Fruit fly (Drosophila melanogaster) whole organism, embryonic: ENCODE results near the gene CG12069.

ENCODE experiments used
- Ada2b ChIP-seq: fragments of 200-800 bp; sonication (Bioruptor generic); IDR thresholded peaks from 2 replicates; pipeline ENCODE4 v1.3.6; 2022; ENCODE audit warnings: missing biosample characterization, missing genetic modification characterization
- Aef1 ChIP-seq: fragments of 200-800 bp; sonication (Bioruptor generic); IDR thresholded peaks from 3 replicates; pipeline ENCODE4 v1.3.6; 2022; ENCODE audit warnings: missing biosample characterization, missing genetic modification characterization
- CG12155 ChIP-seq: fragments of 200-800 bp; sonication (Bioruptor generic); optimal IDR thresholded peaks from 3 replicates; lab custom pipeline; 2016; ENCODE audit warnings: missing biosample characterization, missing genetic modification characterization
- CG12769 ChIP-seq: fragments of 200-800 bp; sonication (Bioruptor generic); optimal IDR thresholded peaks from 2 replicates; lab custom pipeline; 2019; ENCODE audit warnings: missing biosample characterization, mild to moderate bottlenecking, missing genetic modification characterization, moderate library complexity
- CG15269 ChIP-seq: fragments of 200-800 bp; sonication (Bioruptor generic); optimal IDR thresholded peaks from 2 replicates; lab custom pipeline; 2018; ENCODE audit warnings: missing biosample characterization, mild to moderate bottlenecking, missing genetic modification characterization, moderate library complexity
- CG15514 ChIP-seq: fragments of 200-800 bp; sonication (Bioruptor generic); optimal IDR thresholded peaks from 3 replicates; lab custom pipeline; 2017; ENCODE audit warnings: missing biosample characterization, missing genetic modification characterization, mild to moderate bottlenecking, moderate library complexity, missing genetic modification reagents
- CG18262 ChIP-seq: fragments of 200-800 bp; optimal IDR thresholded peaks from 3 replicates; lab custom pipeline; 2019; ENCODE audit warnings: missing biosample characterization, mild to moderate bottlenecking, missing genetic modification characterization, moderate library complexity
- CG18599 ChIP-seq: fragments of 200-800 bp; sonication (Bioruptor generic); optimal IDR thresholded peaks from 3 replicates; lab custom pipeline; 2017; ENCODE audit warnings: missing biosample characterization, missing genetic modification characterization, mild to moderate bottlenecking, moderate library complexity, missing genetic modification reagents
- CG2889 ChIP-seq: fragments of 200-800 bp; sonication (Bioruptor generic); IDR thresholded peaks from 3 replicates; pipeline ENCODE4 v1.3.6; 2022; ENCODE audit warnings: missing biosample characterization, missing genetic modification characterization
- CG30431 ChIP-seq: fragments of 200-800 bp; sonication (Bioruptor generic); optimal IDR thresholded peaks from 2 replicates; lab custom pipeline; 2017; ENCODE audit warnings: missing biosample characterization, missing genetic modification characterization
- CG4424 ChIP-seq: fragments of 200-800 bp; sonication (Bioruptor generic); optimal IDR thresholded peaks from 3 replicates; lab custom pipeline; 2016; ENCODE audit warnings: missing biosample characterization, missing genetic modification characterization
- CG4820 ChIP-seq: fragments of 200-800 bp; sonication (Bioruptor generic); optimal IDR thresholded peaks from 3 replicates; lab custom pipeline; 2016; ENCODE audit warnings: missing biosample characterization, missing genetic modification characterization
- CG4854 ChIP-seq: fragments of 200-800 bp; sonication (Bioruptor generic); optimal IDR thresholded peaks from 2 replicates; lab custom pipeline; 2016; ENCODE audit warnings: missing biosample characterization, missing genetic modification characterization, inconsistent platforms
- CG9609 ChIP-seq: fragments of 200-800 bp; sonication (Bioruptor generic); optimal IDR thresholded peaks from 3 replicates; lab custom pipeline; 2016; ENCODE audit warnings: missing biosample characterization, missing genetic modification characterization
- CkIIα-i1 ChIP-seq: fragments of 200-800 bp; sonication (Bioruptor generic); IDR thresholded peaks from 2 replicates; pipeline ENCODE4 v1.3.6; 2022; ENCODE audit warnings: missing biosample characterization, missing genetic modification characterization
- D19B ChIP-seq: fragments of 200-800 bp; sonication (Bioruptor generic); optimal IDR thresholded peaks from 2 replicates; lab custom pipeline; 2017; ENCODE audit warnings: missing biosample characterization, mild to moderate bottlenecking, missing genetic modification characterization
- H2.0 ChIP-seq: fragments of 200-800 bp; sonication (Bioruptor generic); IDR thresholded peaks from 2 replicates; pipeline ENCODE4 v1.3.6; 2022; ENCODE audit warnings: missing biosample characterization, missing genetic modification characterization
- Hsf ChIP-seq: fragments of 200-800 bp; sonication (Bioruptor generic); optimal IDR thresholded peaks from 3 replicates; lab custom pipeline; 2016; ENCODE audit warnings: missing biosample characterization, missing genetic modification characterization
- Lpt ChIP-seq: fragments of >200 bp; optimal IDR thresholded peaks from 2 replicates; lab custom pipeline; 2018; ENCODE audit warnings: missing biosample characterization, missing genetic modification characterization
- MESR4 ChIP-seq: fragments of 200-800 bp; sonication (Bioruptor generic); optimal IDR thresholded peaks from 2 replicates; lab custom pipeline; 2018; ENCODE audit warnings: missing biosample characterization, mild to moderate bottlenecking, missing genetic modification characterization, moderate library complexity
- Opbp ChIP-seq: fragments of 200-800 bp; sonication (Bioruptor generic); IDR thresholded peaks from 3 replicates; pipeline ENCODE4 v1.3.6; 2022; ENCODE audit warnings: missing biosample characterization, missing genetic modification characterization; ENCODE audit not compliant: partially characterized antibody
- Optix ChIP-seq: fragments of 200-800 bp; sonication (Bioruptor generic); IDR thresholded peaks from 3 replicates; pipeline ENCODE4 v1.3.6; 2022; ENCODE audit warnings: missing biosample characterization, missing genetic modification characterization
- Ptx1 ChIP-seq: fragments of 200-800 bp; sonication (Bioruptor generic); IDR thresholded peaks from 2 replicates; pipeline ENCODE4 v1.3.6; 2022; ENCODE audit warnings: missing biosample characterization, missing genetic modification characterization
- Sox102F ChIP-seq: fragments of 200-800 bp; sonication (Bioruptor generic); optimal IDR thresholded peaks from 2 replicates; lab custom pipeline; 2018; ENCODE audit warnings: missing biosample characterization, mild to moderate bottlenecking, missing genetic modification characterization, moderate library complexity
- Tbp ChIP-seq: fragments of >200 bp; optimal IDR thresholded peaks from 2 replicates; lab custom pipeline; 2018; ENCODE audit warnings: missing biosample characterization, missing genetic modification characterization
- bcd ChIP-seq: fragments of 200-800 bp; sonication (Bioruptor generic); optimal IDR thresholded peaks from 2 replicates; lab custom pipeline; 2017; ENCODE audit warnings: missing biosample characterization, mild to moderate bottlenecking, missing genetic modification characterization
- ci ChIP-seq: fragments of 200-800 bp; sonication (Bioruptor generic); IDR thresholded peaks from 3 replicates; pipeline ENCODE4 v1.3.6; 2022; ENCODE audit warnings: missing biosample characterization, missing genetic modification characterization
- emc ChIP-seq: fragments of 200-800 bp; sonication (Bioruptor generic); optimal IDR thresholded peaks from 2 replicates; lab custom pipeline; 2016; ENCODE audit warnings: missing biosample characterization, missing genetic modification characterization
- gem ChIP-seq: fragments of 200-800 bp; sonication (Bioruptor generic); optimal IDR thresholded peaks from 2 replicates; lab custom pipeline; 2019; ENCODE audit warnings: missing biosample characterization, mild to moderate bottlenecking, missing genetic modification characterization, moderate library complexity
- lov ChIP-seq, 2 experiments: fragments of 200-800 bp in 1 of 2; fragments of >200 bp in 1 of 2; sonication (Bioruptor generic) in 1 of 2; IDR thresholded peaks in 1 of 2; optimal IDR thresholded peaks in 1 of 2; 2 replicates in 1 of 2; 3 replicates in 1 of 2; pipeline versions ENCODE4 v1.3.6 to Lab custom; 2017 to 2022; ENCODE audit warnings: missing biosample characterization in 1 of 2, missing genetic modification characterization in 1 of 2
- nau ChIP-seq: fragments of 200-800 bp; sonication (Bioruptor generic); optimal IDR thresholded peaks from 3 replicates; lab custom pipeline; 2017; ENCODE audit warnings: missing biosample characterization, mild to moderate bottlenecking, missing genetic modification characterization, missing genetic modification reagents
- sens ChIP-seq: fragments of 200-800 bp; sonication (Bioruptor generic); peaks from one replicate; lab custom pipeline; 2016; ENCODE audit warnings: missing biosample characterization, missing genetic modification characterization
- sima ChIP-seq: fragments of 200-800 bp; sonication (Bioruptor generic); optimal IDR thresholded peaks from 2 replicates; lab custom pipeline; 2016; ENCODE audit warnings: missing biosample characterization, missing genetic modification characterization
- sisA ChIP-seq: fragments of 200-800 bp; sonication (Bioruptor generic); IDR thresholded peaks from 2 replicates; pipeline ENCODE4 v1.3.6; 2022; ENCODE audit warnings: missing biosample characterization, missing genetic modification characterization
- slbo ChIP-seq: fragments of 200-800 bp; sonication (Bioruptor generic); IDR thresholded peaks from 2 replicates; pipeline ENCODE4 v1.3.6; 2022; ENCODE audit warnings: missing biosample characterization, missing genetic modification characterization
- slp2 ChIP-seq: fragments of 200-800 bp; sonication (Bioruptor generic); optimal IDR thresholded peaks from 2 replicates; lab custom pipeline; 2016; ENCODE audit warnings: missing biosample characterization, missing genetic modification characterization
- ssp ChIP-seq: fragments of 200-800 bp; sonication (Bioruptor generic); IDR thresholded peaks from 2 replicates; pipeline ENCODE4 v1.3.6; 2022; ENCODE audit warnings: missing biosample characterization, missing genetic modification characterization
- tll ChIP-seq, 2 experiments: fragments of 200-800 bp in 1 of 2; fragments of >200 bp in 1 of 2; sonication (Bioruptor generic) in 1 of 2; optimal IDR thresholded peaks; 2 replicates each; lab custom pipeline; 2017 to 2019; ENCODE audit warnings: missing biosample characterization in 2 of 2, missing genetic modification characterization in 2 of 2, mild to moderate bottlenecking in 1 of 2, moderate library complexity in 1 of 2
- ttk ChIP-seq: fragments of 200-800 bp; sonication (Bioruptor generic); IDR thresholded peaks from 2 replicates; pipeline ENCODE4 v2.1.2; 2022; ENCODE audit warnings: missing biosample characterization, missing genetic modification characterization

CG12069 gene

DNA sequence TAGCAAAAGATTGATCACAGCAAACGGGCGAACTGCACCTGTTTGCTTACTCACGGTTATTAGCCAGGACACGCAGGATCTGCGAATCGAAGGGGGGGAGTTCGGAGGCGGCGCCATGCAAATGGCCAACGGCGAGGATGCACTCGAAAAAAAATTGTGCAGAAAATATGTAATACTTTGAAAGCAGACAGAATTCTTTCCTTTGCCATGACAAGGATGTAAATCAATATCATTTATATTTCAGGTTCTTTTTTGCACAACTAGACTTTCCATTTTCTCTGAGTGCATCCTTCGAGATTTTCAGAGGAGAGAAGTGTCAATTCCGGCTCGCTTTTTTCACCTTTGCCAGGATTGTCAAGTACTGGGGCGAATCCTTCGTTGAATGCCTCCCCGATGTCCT is 14.0 kb upstream of the CG12069 start (continued):
- TF ChIP-seq CG15514, result peak; percentile 15
- TF ChIP-seq CG4820 (GFP tag; lab: Kevin White, UChicago), result peak; percentile 3
- TF ChIP-seq CG2889 (GFP tag; lab: Robert Waterston, UW), result peak; percentile 32; the same call in 1 of the 3 replicates
- TF ChIP-seq bcd (GFP tag; lab: Kevin White, UChicago), result peak; percentile 3
- TF ChIP-seq slbo (GFP tag; lab: Robert Waterston, UW), result peak; percentile 52
- TF ChIP-seq Hsf, result no peak
- no peak for TF ChIP-seq Lpt (GFP tag; lab: Kevin White, UChicago)
- no peak for TF ChIP-seq lov (optimal IDR thresholded peaks at IDR 0.05; lab: Kevin White, UChicago)
- TF ChIP-seq lov (GFP tag; IDR thresholded peaks at IDR 0.05; lab: Robert Waterston, UW), result no peak
- TF ChIP-seq CG4424 (GFP tag; lab: Kevin White, UChicago), result peak; percentile 16
- peak; percentile 65 for TF ChIP-seq CG18599
- peak; percentile 2 for TF ChIP-seq CG12769 (tag; lab: Kevin White, UChicago)
- no peak for TF ChIP-seq tll (GFP tag; optimal IDR thresholded peaks at IDR 0.05; lab: Kevin White, UChicago)
- TF ChIP-seq sisA, result peak; percentile 50
- TF ChIP-seq Sox102F (GFP tag; lab: Kevin White, UChicago), result peak; percentile 31
- TF ChIP-seq Ada2b (GFP tag; lab: Robert Waterston, UW), result peak; percentile 29; the same call in 1 of the 2 replicates
- no peak for TF ChIP-seq CG18262 (tag; lab: Kevin White, UChicago)
- TF ChIP-seq CG4854, result no peak
- TF ChIP-seq Optix (GFP tag; lab: Robert Waterston, UW), result 0 out of 3 replicates have a peak, but pooled peaks have one; percentile 16
- TF ChIP-seq gem (tag; lab: Kevin White, UChicago), result peak; percentile 11
- TF ChIP-seq Opbp, result no peak
- peak; percentile 3 for TF ChIP-seq CG30431 (GFP tag; lab: Kevin White, UChicago)
- TF ChIP-seq nau (GFP tag; lab: Kevin White, UChicago), result no peak
- TF ChIP-seq H2.0, result 0 out of 2 replicates have a peak, but pooled peaks have one; percentile 29
- TF ChIP-seq CG15269 (tag; lab: Kevin White, UChicago), result peak; percentile 4
- TF ChIP-seq Ptx1, result peak; percentile 35; the same call in 1 of the 2 replicates
- 0 out of 3 replicates have a peak, but pooled peaks have one; percentile 32 for TF ChIP-seq ci
- TF ChIP-seq MESR4 (GFP tag; lab: Kevin White, UChicago), result no peak
- TF ChIP-seq CG12155, result peak; percentile 4
- TF ChIP-seq slp2 (GFP tag; lab: Kevin White, UChicago), result no peak
- TF ChIP-seq D19B (GFP tag; lab: Kevin White, UChicago), result no peak
- TF ChIP-seq Aef1 (GFP tag; lab: Robert Waterston, UW), result peak; percentile 12; the same call in 1 of the 3 replicates
- no peak for TF ChIP-seq emc (GFP tag; lab: Kevin White, UChicago)
- TF ChIP-seq ttk, result peak; percentile 46; the same call in 1 of the 2 replicates
- TF ChIP-seq CG9609 (GFP tag; lab: Kevin White, UChicago), result no peak
- TF ChIP-seq CkIIα-i1 (GFP tag; lab: Robert Waterston, UW), result no peak
- peak; percentile 15; the same call in 1 of the 2 replicates for TF ChIP-seq ssp
- TF ChIP-seq sima (GFP tag; lab: Kevin White, UChicago), result no peak

DNA sequence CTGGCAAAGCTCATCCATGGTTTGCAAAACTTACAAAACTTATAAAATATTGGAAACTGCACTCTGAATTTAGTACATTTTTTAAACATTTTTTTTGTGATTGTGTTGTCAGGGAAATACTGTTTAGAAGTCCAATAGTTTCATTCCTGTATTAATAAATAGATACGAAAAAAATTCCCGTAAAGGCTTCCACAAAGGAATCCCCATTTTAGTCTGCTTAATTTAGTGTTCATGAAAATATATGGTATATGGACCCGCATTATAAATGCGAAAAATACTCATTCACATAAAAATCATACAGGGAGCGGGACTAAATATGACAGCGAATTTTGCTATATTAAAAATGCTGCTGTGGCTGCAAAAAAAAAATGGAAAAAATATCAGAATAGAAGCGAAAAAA is 10.7 kb upstream of the CG12069 start, which contains the start of gene CG31010:
CG31010 (minus strand) TSS at position 101 of the 400 bp plus-strand sequence.
- TF ChIP-seq Tbp (GFP tag; lab: Kevin White, UChicago), result no peak
- peak; percentile 45 for TF ChIP-seq sens
